Worm (Caenorhabditis elegans) whole organism, L1 larva: Measurements from ENCODE around the gene sri-27.

Source experiments
- pqm-1 ChIP-seq: sonication (generic microtip); optimal IDR thresholded peaks from 3 replicates; lab custom pipeline; 2017; ENCODE audit warnings: missing biosample characterization, missing genetic modification characterization
- unc-30 ChIP-seq: sonication (generic microtip); optimal IDR thresholded peaks from 2 replicates; lab custom pipeline; 2017; ENCODE audit warnings: missing biosample characterization, missing genetic modification characterization
- ztf-11 ChIP-seq, 2 experiments: sonication (generic microtip); optimal IDR thresholded peaks; 2 replicates each; lab custom pipeline; 2016 to 2017; ENCODE audit warnings: missing genetic modification characterization in 2 of 2, missing biosample characterization in 1 of 2, missing compliant biosample characterization in 1 of 2

DNA sequence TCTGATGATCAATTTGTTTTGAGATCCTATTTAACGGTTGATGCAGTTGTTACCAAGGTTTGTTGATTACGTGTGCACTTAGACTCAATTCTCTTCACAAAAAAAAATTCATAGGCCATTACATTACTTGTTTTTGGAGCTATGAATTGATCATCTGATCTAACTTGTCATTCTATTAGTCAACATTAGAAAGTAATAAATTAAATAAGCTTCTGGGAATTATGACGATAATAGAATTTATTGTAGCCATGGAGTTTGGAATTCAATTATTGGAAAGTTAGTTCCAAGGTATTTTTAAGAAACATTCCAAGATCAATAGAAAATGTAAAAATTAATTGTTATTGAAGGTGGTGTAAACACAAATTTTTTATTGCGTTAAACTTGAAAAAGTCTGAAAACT lies 7.2 kb upstream of the sri-27 start:
- TF ChIP-seq pqm-1: no peak
- no peak for TF ChIP-seq unc-30
- TF ChIP-seq ztf-11 (tag; optimal IDR thresholded peaks at IDR 0.05; lab: Kevin White, UChicago): no peak
